Fruit fly (Drosophila melanogaster): ENCODE measurements around the gene Nup133.

The Nup133 gene

DNA sequence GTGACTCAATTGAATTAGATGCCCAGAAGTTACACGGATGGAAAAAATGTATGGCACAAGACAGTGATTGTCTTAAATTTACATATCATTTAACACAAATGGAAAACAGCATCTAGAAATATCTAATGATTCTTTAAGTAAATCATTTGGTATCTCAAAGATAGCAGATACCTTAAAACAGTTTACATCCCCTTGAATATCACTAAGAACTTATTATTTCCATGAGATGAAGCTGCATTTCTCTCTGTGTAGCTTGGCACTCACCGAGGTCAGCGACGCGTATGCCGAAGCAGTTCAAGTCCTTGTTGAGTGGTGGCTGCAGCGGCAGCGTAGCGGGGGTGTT, 29.2 kb downstream of the Nup133 start (continued):
- TF ChIP-seq abd-A (tag; optimal IDR thresholded peaks at IDR 0.05) (no peak), CG4707 (GFP tag; optimal IDR thresholded peaks at IDR 0.05) (no peak), CG12744 (GFP tag; optimal IDR thresholded peaks at IDR 0.05) (no peak), CG18619 (GFP tag; optimal IDR thresholded peaks at IDR 0.05) (no peak), Ravus (GFP tag; IDR thresholded peaks at IDR 0.05) (no peak), CG4360 (GFP tag; IDR thresholded peaks at IDR 0.05) (no peak), Lpt (GFP tag; optimal IDR thresholded peaks at IDR 0.05) (no peak), CG16863 (GFP tag; optimal IDR thresholded peaks at IDR 0.05) (no peak), Fer3 (tag; optimal IDR thresholded peaks at IDR 0.05) (peak; percentile 16), lab (GFP tag; optimal IDR thresholded peaks at IDR 0.05) (peak; percentile 36), tio (GFP tag; optimal IDR thresholded peaks at IDR 0.05) (no peak), ranshi (GFP tag; IDR thresholded peaks at IDR 0.05) (no peak), CG14860 (GFP tag; IDR thresholded peaks at IDR 0.05; ENCODE audit: partially characterized antibody) (no peak), CG1602 (GFP tag; optimal IDR thresholded peaks at IDR 0.05) (no peak), grau (tag; optimal IDR thresholded peaks at IDR 0.05) (peak; percentile 33), pzg (GFP tag; optimal IDR thresholded peaks at IDR 0.05) (no peak), vvl (GFP tag; IDR thresholded peaks at IDR 0.05) (0 out of 2 replicates have a peak, but pooled peaks have one; percentile 23), lilli (GFP tag; optimal IDR thresholded peaks at IDR 0.05) (peak; percentile 14), CG3163 (GFP tag; optimal IDR thresholded peaks at IDR 0.05) (no peak), CG7271 (tag; optimal IDR thresholded peaks at IDR 0.05) (no peak), grn (GFP tag; optimal IDR thresholded peaks at IDR 0.05) (no peak), salm (tag; optimal IDR thresholded peaks at IDR 0.05) (no peak), ci (GFP tag; IDR thresholded peaks at IDR 0.05) (peak; percentile 40; the same call in 1 of the 3 replicates), stc (GFP tag; IDR thresholded peaks at IDR 0.05) (no peak), CG17186 (GFP tag; optimal IDR thresholded peaks at IDR 0.05) (no peak), CTCF (GFP tag; optimal IDR thresholded peaks at IDR 0.05) (no peak), CG1603 (tag; optimal IDR thresholded peaks at IDR 0.05) (peak; percentile 47), hbn (GFP tag; IDR thresholded peaks at IDR 0.05; ENCODE audit: partially characterized antibody) (no peak), chm (GFP tag; IDR thresholded peaks at IDR 0.05) (no peak), Optix (GFP tag; IDR thresholded peaks at IDR 0.05) (no peak), D19B (GFP tag; optimal IDR thresholded peaks at IDR 0.05) (no peak), nerfin-1 (tag; optimal IDR thresholded peaks at IDR 0.05) (peak; percentile 71), az2 (GFP tag; optimal IDR thresholded peaks at IDR 0.05) (no peak), kah (GFP tag; optimal IDR thresholded peaks at IDR 0.05) (no peak), CG1647 (GFP tag; optimal IDR thresholded peaks at IDR 0.05) (no peak), Camta (GFP tag; optimal IDR thresholded peaks at IDR 0.05) (no peak), ATbp (GFP tag; optimal IDR thresholded peaks at IDR 0.05) (peak; percentile 16), CG14710 (tag; optimal IDR thresholded peaks at IDR 0.05) (peak; percentile 55), ewg (GFP tag; optimal IDR thresholded peaks at IDR 0.05) (no peak), CG10267 (tag; optimal IDR thresholded peaks at IDR 0.05) (peak; percentile 51), CG11560 (tag; IDR thresholded peaks at IDR 0.05) (no peak), CrebB (tag; optimal IDR thresholded peaks at IDR 0.05) (no peak), H2.0 (GFP tag; IDR thresholded peaks at IDR 0.05) (peak; percentile 34), Dp (GFP tag; optimal IDR thresholded peaks at IDR 0.05) (no peak), so (GFP tag; IDR thresholded peaks at IDR 0.05) (no peak), cad (GFP tag; optimal IDR thresholded peaks at IDR 0.05) (no peak), CG7839 (tag; optimal IDR thresholded peaks at IDR 0.05) (peak; percentile 55), CG6254 (GFP tag; optimal IDR thresholded peaks at IDR 0.05) (no peak), Pdp1 (GFP tag; optimal IDR thresholded peaks at IDR 0.05) (no peak), al (GFP tag; IDR thresholded peaks at IDR 0.05) (no peak), aop (GFP tag; IDR thresholded peaks at IDR 0.05) (no peak), Neu2 (GFP tag; optimal IDR thresholded peaks at IDR 0.05; ENCODE audit: borderline replicate concordance) (no peak), Nf-YA (GFP tag; IDR thresholded peaks at IDR 0.05) (no peak)
